Fruit fly (Drosophila melanogaster) whole organism, embryonic: Measurements from ENCODE around the gene Vps39.

ENCODE experiments used
- CG10274 ChIP-seq: fragments of 200-800 bp; sonication (Bioruptor generic); optimal IDR thresholded peaks from 3 replicates; lab custom pipeline; 2017; ENCODE audit warnings: missing biosample characterization, mild to moderate bottlenecking, missing genetic modification characterization
- CG10565 ChIP-seq: fragments of 200-800 bp; sonication (Bioruptor generic); optimal IDR thresholded peaks from 3 replicates; lab custom pipeline; 2016; ENCODE audit warnings: missing biosample characterization, mild to moderate bottlenecking, missing genetic modification characterization
- CG12155 ChIP-seq: fragments of 200-800 bp; sonication (Bioruptor generic); optimal IDR thresholded peaks from 3 replicates; lab custom pipeline; 2016; ENCODE audit warnings: missing biosample characterization, missing genetic modification characterization
- CG12769 ChIP-seq: fragments of 200-800 bp; sonication (Bioruptor generic); optimal IDR thresholded peaks from 2 replicates; lab custom pipeline; 2019; ENCODE audit warnings: missing biosample characterization, mild to moderate bottlenecking, missing genetic modification characterization, moderate library complexity
- CG17802 ChIP-seq: fragments of 200-800 bp; sonication (Bioruptor generic); optimal IDR thresholded peaks from 2 replicates; lab custom pipeline; 2018; ENCODE audit warnings: missing biosample characterization, mild to moderate bottlenecking, missing genetic modification characterization, moderate library complexity
- CG18599 ChIP-seq: fragments of 200-800 bp; sonication (Bioruptor generic); optimal IDR thresholded peaks from 3 replicates; lab custom pipeline; 2017; ENCODE audit warnings: missing biosample characterization, missing genetic modification characterization, mild to moderate bottlenecking, moderate library complexity, missing genetic modification reagents
- CG2120 ChIP-seq: fragments of 200-800 bp; sonication (Bioruptor generic); optimal IDR thresholded peaks from 3 replicates; lab custom pipeline; 2016; ENCODE audit warnings: missing biosample characterization, missing genetic modification characterization
- CG34376 ChIP-seq: fragments of 200-800 bp; sonication (Bioruptor generic); optimal IDR thresholded peaks from 2 replicates; lab custom pipeline; 2018; ENCODE audit warnings: missing biosample characterization, mild to moderate bottlenecking, missing genetic modification characterization
- CG3847 ChIP-seq: fragments of 200-800 bp; sonication (Bioruptor generic); IDR thresholded peaks from 2 replicates; pipeline ENCODE4 v1.3.6; 2022; ENCODE audit warnings: missing biosample characterization, missing genetic modification characterization
- CG4360 ChIP-seq: fragments of 200-800 bp; sonication (Bioruptor generic); IDR thresholded peaks from 2 replicates; pipeline ENCODE4 v1.3.6; 2022; ENCODE audit warnings: missing biosample characterization, missing genetic modification characterization
- CG4424 ChIP-seq: fragments of 200-800 bp; sonication (Bioruptor generic); optimal IDR thresholded peaks from 3 replicates; lab custom pipeline; 2016; ENCODE audit warnings: missing biosample characterization, missing genetic modification characterization
- CG5245 ChIP-seq: fragments of 200-800 bp; sonication (Bioruptor generic); optimal IDR thresholded peaks from 3 replicates; lab custom pipeline; 2016; ENCODE audit warnings: missing biosample characterization, missing genetic modification characterization
- CG6854 ChIP-seq: fragments of 200-800 bp; sonication (Bioruptor generic); optimal IDR thresholded peaks from 3 replicates; lab custom pipeline; 2017; ENCODE audit warnings: missing biosample characterization, mild to moderate bottlenecking, missing genetic modification characterization
- CG7372 ChIP-seq: fragments of 200-800 bp; sonication (Bioruptor generic); IDR thresholded peaks from 2 replicates; pipeline ENCODE4 v1.3.6; 2022; ENCODE audit warnings: missing biosample characterization, missing genetic modification characterization
- CG8281 ChIP-seq: fragments of 200-800 bp; sonication (Bioruptor generic); optimal IDR thresholded peaks from 2 replicates; lab custom pipeline; 2018; ENCODE audit warnings: missing biosample characterization, mild to moderate bottlenecking, missing genetic modification characterization, moderate library complexity
- CG8290 ChIP-seq, 3 experiments: fragments of 200-800 bp; sonication (Bioruptor generic); optimal IDR thresholded peaks; 2 replicates each; lab custom pipeline; 2016 to 2019; ENCODE audit warnings: missing biosample characterization in 3 of 3, missing genetic modification characterization in 3 of 3, mild to moderate bottlenecking in 2 of 3, moderate library complexity in 1 of 3
- Drgx ChIP-seq: fragments of 200-800 bp; sonication (Bioruptor generic); IDR thresholded peaks from 2 replicates; pipeline ENCODE4 v1.3.6; 2022; ENCODE audit warnings: missing biosample characterization, missing genetic modification characterization
- E2f1 ChIP-seq: fragments of 200-800 bp; sonication (Bioruptor generic); IDR thresholded peaks from 2 replicates; pipeline ENCODE4 v1.3.6; 2022; ENCODE audit warnings: missing biosample characterization, missing genetic modification characterization
- Ets65A ChIP-seq: fragments of 200-800 bp; sonication (Bioruptor generic); peaks from one replicate; lab custom pipeline; 2016; ENCODE audit warnings: missing biosample characterization, missing genetic modification characterization
- Gsc ChIP-seq: fragments of 200-800 bp; sonication (Bioruptor generic); IDR thresholded peaks from 2 replicates; pipeline ENCODE4 v1.3.6; 2022; ENCODE audit warnings: missing biosample characterization, missing genetic modification characterization
- HLH54F ChIP-seq: fragments of 200-800 bp; sonication (Bioruptor generic); optimal IDR thresholded peaks from 3 replicates; lab custom pipeline; 2016; ENCODE audit warnings: missing biosample characterization, missing genetic modification characterization
- Hand ChIP-seq: fragments of 200-800 bp; sonication (Bioruptor generic); optimal IDR thresholded peaks from 2 replicates; lab custom pipeline; 2017; ENCODE audit warnings: mild to moderate bottlenecking, missing biosample characterization, missing genetic modification reagents, missing genetic modification characterization
- Hey ChIP-seq: fragments of 200-800 bp; sonication (Bioruptor generic); optimal IDR thresholded peaks from 3 replicates; lab custom pipeline; 2018; ENCODE audit warnings: missing biosample characterization, mild to moderate bottlenecking, missing genetic modification characterization
- Hmr ChIP-seq: fragments of 200-800 bp; sonication (Bioruptor generic); optimal IDR thresholded peaks from 3 replicates; lab custom pipeline; 2017; ENCODE audit warnings: mild to moderate bottlenecking, missing biosample characterization, missing genetic modification reagents, missing genetic modification characterization
- Hr39 ChIP-seq: fragments of >200 bp; optimal IDR thresholded peaks from 2 replicates; lab custom pipeline; 2017
- Lhr ChIP-seq: fragments of 200-800 bp; sonication (Bioruptor generic); optimal IDR thresholded peaks from 3 replicates; lab custom pipeline; 2017; ENCODE audit warnings: mild to moderate bottlenecking, missing biosample characterization, missing genetic modification reagents, missing genetic modification characterization
- NK7.1 ChIP-seq: fragments of 200-800 bp; sonication (Bioruptor generic); optimal IDR thresholded peaks from 3 replicates; lab custom pipeline; 2016; ENCODE audit warnings: missing biosample characterization, missing genetic modification characterization
- Sox100B ChIP-seq: fragments of 200-800 bp; sonication (Bioruptor generic); optimal IDR thresholded peaks from 3 replicates; lab custom pipeline; 2018; ENCODE audit warnings: missing biosample characterization, mild to moderate bottlenecking, missing genetic modification characterization
- Trl ChIP-seq, 3 experiments: fragments of >200 bp in 2 of 3; fragments of 200-800 bp in 1 of 3; sonication (Bioruptor generic) in 1 of 3; optimal IDR thresholded peaks; 2 replicates in 1 of 3; 3 replicates in 2 of 3; lab custom pipeline; 2016 to 2017; ENCODE audit warnings: missing biosample characterization in 1 of 3, missing genetic modification characterization in 1 of 3
- Xbp1 ChIP-seq: fragments of 200-800 bp; sonication (Bioruptor generic); optimal IDR thresholded peaks from 3 replicates; lab custom pipeline; 2016; ENCODE audit warnings: missing biosample characterization, mild to moderate bottlenecking, missing genetic modification characterization
- Xrp1 ChIP-seq: fragments of 200-800 bp; sonication (Bioruptor generic); IDR thresholded peaks from 2 replicates; pipeline ENCODE4 v1.3.6; 2022; ENCODE audit warnings: missing biosample characterization, missing genetic modification characterization
- bsh ChIP-seq, 2 experiments: fragments of 200-800 bp; sonication (Bioruptor generic); optimal IDR thresholded peaks; 2 replicates each; lab custom pipeline; 2017 to 2018; ENCODE audit warnings: mild to moderate bottlenecking in 2 of 2, missing biosample characterization in 2 of 2, missing genetic modification characterization in 2 of 2, moderate library complexity in 1 of 2
- crc ChIP-seq: fragments of 200-800 bp; sonication (Bioruptor generic); optimal IDR thresholded peaks from 2 replicates; lab custom pipeline; 2016; ENCODE audit warnings: missing biosample characterization, missing genetic modification characterization
- fd96Cb ChIP-seq: fragments of 200-800 bp; sonication (Bioruptor generic); optimal IDR thresholded peaks from 2 replicates; lab custom pipeline; 2018; ENCODE audit warnings: missing biosample characterization, mild to moderate bottlenecking, missing genetic modification characterization, moderate library complexity
- grn ChIP-seq: fragments of 200-800 bp; sonication (Bioruptor generic); optimal IDR thresholded peaks from 3 replicates; lab custom pipeline; 2017; ENCODE audit warnings: missing biosample characterization, missing genetic modification characterization
- h ChIP-seq: fragments of >200 bp; optimal IDR thresholded peaks from 2 replicates; lab custom pipeline; 2017
- knrl ChIP-seq: fragments of 200-800 bp; sonication (Bioruptor generic); IDR thresholded peaks from 3 replicates; pipeline ENCODE4 v1.3.6; 2022; ENCODE audit warnings: missing biosample characterization, missing genetic modification characterization; ENCODE audit not compliant: partially characterized antibody
- lmd ChIP-seq: fragments of 200-800 bp; sonication (Bioruptor generic); IDR thresholded peaks from 2 replicates; pipeline ENCODE4 v1.3.6; 2022; ENCODE audit warnings: missing biosample characterization, missing genetic modification characterization
- luna ChIP-seq: fragments of 200-800 bp; sonication (Bioruptor generic); optimal IDR thresholded peaks from 2 replicates; lab custom pipeline; 2016; ENCODE audit warnings: missing biosample characterization, missing genetic modification characterization
- mam ChIP-seq: fragments of 200-800 bp; sonication (Bioruptor generic); optimal IDR thresholded peaks from 3 replicates; lab custom pipeline; 2016; ENCODE audit warnings: missing biosample characterization, missing genetic modification characterization
- org-1 ChIP-seq: fragments of 200-800 bp; sonication (Bioruptor generic); optimal IDR thresholded peaks from 2 replicates; lab custom pipeline; 2017; ENCODE audit warnings: missing biosample characterization, missing genetic modification characterization
- sd ChIP-seq: fragments of 200-800 bp; sonication (Bioruptor generic); optimal IDR thresholded peaks from 3 replicates; lab custom pipeline; 2018; ENCODE audit warnings: missing biosample characterization, mild to moderate bottlenecking, missing genetic modification characterization, moderate library complexity
- sens ChIP-seq: fragments of 200-800 bp; sonication (Bioruptor generic); peaks from one replicate; lab custom pipeline; 2016; ENCODE audit warnings: missing biosample characterization, missing genetic modification characterization
- slbo ChIP-seq: fragments of 200-800 bp; sonication (Bioruptor generic); IDR thresholded peaks from 2 replicates; pipeline ENCODE4 v1.3.6; 2022; ENCODE audit warnings: missing biosample characterization, missing genetic modification characterization
- so ChIP-seq: fragments of 200-800 bp; sonication (Bioruptor generic); IDR thresholded peaks from 3 replicates; pipeline ENCODE4 v1.3.6; 2022; ENCODE audit warnings: missing biosample characterization, missing genetic modification characterization
- ssp ChIP-seq: fragments of 200-800 bp; sonication (Bioruptor generic); IDR thresholded peaks from 2 replicates; pipeline ENCODE4 v1.3.6; 2022; ENCODE audit warnings: missing biosample characterization, missing genetic modification characterization
- tgo ChIP-seq: fragments of 200-800 bp; sonication (Bioruptor generic); IDR thresholded peaks from 3 replicates; pipeline ENCODE4 v1.3.6; 2022; ENCODE audit warnings: missing biosample characterization, missing genetic modification characterization
- tio ChIP-seq: fragments of 200-800 bp; sonication (Bioruptor generic); optimal IDR thresholded peaks from 2 replicates; lab custom pipeline; 2017; ENCODE audit warnings: missing biosample characterization, missing genetic modification characterization, inconsistent platforms
- tup ChIP-seq: fragments of 200-800 bp; sonication (Bioruptor generic); optimal IDR thresholded peaks from 2 replicates; lab custom pipeline; 2016; ENCODE audit warnings: missing biosample characterization, mild to moderate bottlenecking, missing genetic modification characterization, moderate library complexity
- twi ChIP-seq: fragments of 200-800 bp; optimal IDR thresholded peaks from 2 replicates; lab custom pipeline; 2019; ENCODE audit warnings: missing biosample characterization, mild to moderate bottlenecking, missing genetic modification characterization, moderate library complexity
- usp ChIP-seq: fragments of >200 bp; optimal IDR thresholded peaks from 2 replicates; lab custom pipeline; 2017; ENCODE audit warnings: missing biosample characterization, missing genetic modification characterization
- yki ChIP-seq: fragments of >200 bp; optimal IDR thresholded peaks from 3 replicates; lab custom pipeline; 2018
- z ChIP-seq: fragments of 200-800 bp; sonication (Bioruptor generic); IDR thresholded peaks from 3 replicates; pipeline ENCODE4 v1.3.6; 2022; ENCODE audit warnings: missing biosample characterization, missing genetic modification characterization

Vps39 gene

DNA sequence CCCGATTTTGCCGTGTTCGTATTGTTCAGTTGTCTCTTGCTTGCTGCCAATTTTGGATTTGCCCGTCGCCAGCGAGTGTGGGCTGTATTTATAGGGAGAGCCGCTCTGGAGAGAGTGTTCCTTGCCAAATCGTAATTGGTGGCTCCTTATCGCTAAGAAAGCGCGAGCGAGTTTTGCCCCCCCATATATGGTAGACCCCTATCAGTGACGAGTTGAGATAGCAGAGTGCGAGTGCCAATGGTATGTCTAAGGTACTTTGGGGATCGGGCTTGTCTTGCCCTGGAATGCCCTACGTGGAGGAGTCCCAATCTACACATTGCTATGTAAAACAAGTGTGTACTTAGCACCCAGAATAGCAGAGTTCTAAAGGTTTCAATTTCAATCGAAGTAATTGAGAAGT lies 5.2 kb upstream of the Vps39 start, which contains the start of gene CG7142 (continued):
- TF ChIP-seq Trl (optimal IDR thresholded peaks at IDR 0.05; lab: Kevin White, UChicago) (peak in 1 of 2 experiments; percentile 4), Trl (GFP tag; optimal IDR thresholded peaks at IDR 0.05; lab: Kevin White, UChicago) (no peak), grn (GFP tag; lab: Kevin White, UChicago) (peak; percentile 14), ssp (GFP tag; lab: Robert Waterston, UW) (no peak), Ets65A (GFP tag; lab: Kevin White, UChicago) (no peak), CG5245 (GFP tag; lab: Kevin White, UChicago) (no peak), Hand (no peak), CG18599 (peak; percentile 76), Gsc (GFP tag; lab: Robert Waterston, UW) (no peak), CG34376 (GFP tag; lab: Kevin White, UChicago) (no peak), knrl (GFP tag; lab: Robert Waterston, UW) (no peak), CG17802 (tag; lab: Kevin White, UChicago) (no peak), tup (GFP tag; lab: Kevin White, UChicago) (no peak), CG4360 (GFP tag; lab: Robert Waterston, UW) (no peak), Xrp1 (no peak), CG8281 (tag; lab: Kevin White, UChicago) (no peak), org-1 (GFP tag; lab: Kevin White, UChicago) (no peak), CG12155 (peak; percentile 7), CG10274 (peak; percentile 73), HLH54F (GFP tag; lab: Kevin White, UChicago) (no peak), fd96Cb (tag; lab: Kevin White, UChicago) (no peak), so (GFP tag; lab: Robert Waterston, UW) (no peak), CG3847 (GFP tag; lab: Robert Waterston, UW) (no peak), CG2120 (GFP tag; lab: Kevin White, UChicago) (peak; percentile 45), tio (no peak), Hey (tag; lab: Kevin White, UChicago) (no peak), h (lab: Kevin White, UChicago) (no peak), mam (GFP tag; lab: Kevin White, UChicago) (no peak), slbo (GFP tag; lab: Robert Waterston, UW) (no peak), sd (tag; lab: Kevin White, UChicago) (peak; percentile 55), luna (no peak), z (GFP tag; lab: Robert Waterston, UW) (no peak), CG4424 (no peak), CG6854 (GFP tag; lab: Kevin White, UChicago) (no peak), sens (GFP tag; lab: Kevin White, UChicago) (no peak), CG12769 (tag; lab: Kevin White, UChicago) (peak; percentile 68), NK7.1 (GFP tag; lab: Kevin White, UChicago) (no peak), Hr39 (lab: Kevin White, UChicago) (no peak), crc (no peak), E2f1 (GFP tag; lab: Robert Waterston, UW) (no peak), CG8290 (GFP tag; optimal IDR thresholded peaks at IDR 0.05; lab: Kevin White, UChicago) (no peak), CG8290 (tag; optimal IDR thresholded peaks at IDR 0.05; lab: Kevin White, UChicago) (no peak), Drgx (GFP tag; lab: Robert Waterston, UW) (no peak), tgo (GFP tag; lab: Robert Waterston, UW) (no peak), Hmr (peak; percentile 21), yki (lab: Kevin White, UChicago) (no peak), CG10565 (GFP tag; lab: Kevin White, UChicago) (no peak), Sox100B (GFP tag; lab: Kevin White, UChicago) (no peak), twi (tag; lab: Kevin White, UChicago) (no peak), CG7372 (GFP tag; lab: Robert Waterston, UW) (no peak), usp (GFP tag; lab: Kevin White, UChicago) (no peak), Lhr (GFP tag; lab: Kevin White, UChicago) (no peak), bsh (GFP tag; optimal IDR thresholded peaks at IDR 0.05; lab: Kevin White, UChicago) (no peak), lmd (no peak), Xbp1 (GFP tag; lab: Kevin White, UChicago) (no peak)
